Fruit fly (Drosophila melanogaster): ENCODE data around the gene CG4822.

Gene CG4822

dm6 chr2L:92993-93392, 28.6 kb downstream of the CG4822 start:
- TF ChIP-seq insv (optimal IDR thresholded peaks at IDR 0.05) (no peak), Sin3A (optimal IDR thresholded peaks at IDR 0.05) (no peak), ttk (optimal IDR thresholded peaks at IDR 0.05) (no peak), Myc (optimal IDR thresholded peaks at IDR 0.05) (no peak), psq (optimal IDR thresholded peaks at IDR 0.05) (no peak), h (optimal IDR thresholded peaks at IDR 0.05) (no peak)

dm6 chr2L:91830-92229, 29.7 kb downstream of the CG4822 start:
- no peak for TF ChIP-seq h (optimal IDR thresholded peaks at IDR 0.05)
- TF ChIP-seq ttk (optimal IDR thresholded peaks at IDR 0.05): no peak
- TF ChIP-seq Myc (optimal IDR thresholded peaks at IDR 0.05): no peak
- no peak for TF ChIP-seq Sin3A (optimal IDR thresholded peaks at IDR 0.05)
- no peak for TF ChIP-seq insv (optimal IDR thresholded peaks at IDR 0.05)
- TF ChIP-seq psq (optimal IDR thresholded peaks at IDR 0.05): no peak

DNA sequence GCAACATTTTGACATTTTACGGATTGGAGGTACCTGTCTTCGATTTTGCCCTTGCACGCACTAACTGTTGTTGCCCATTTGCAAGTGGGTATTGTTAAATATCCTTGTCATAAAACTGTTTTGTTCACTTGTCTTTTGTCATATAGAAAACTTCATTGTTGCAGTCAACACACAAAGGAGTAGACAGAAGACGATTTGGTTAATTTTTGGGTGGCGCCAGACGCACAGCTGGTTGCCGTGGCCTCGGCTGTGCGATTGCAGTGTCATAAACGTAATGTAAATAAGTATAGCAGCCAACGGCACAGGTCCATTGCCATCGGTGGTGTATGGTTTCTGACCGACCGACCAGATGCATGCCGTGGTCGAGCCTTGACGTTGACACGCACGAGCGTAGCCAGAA, 30.2 kb downstream of the CG4822 start:
- TF ChIP-seq Sin3A (optimal IDR thresholded peaks at IDR 0.05) (no peak), Myc (optimal IDR thresholded peaks at IDR 0.05) (no peak), ttk (optimal IDR thresholded peaks at IDR 0.05) (no peak), insv (optimal IDR thresholded peaks at IDR 0.05) (no peak), psq (optimal IDR thresholded peaks at IDR 0.05) (no peak), h (optimal IDR thresholded peaks at IDR 0.05) (no peak)

dm6 chr2L:90081-90480, 31.5 kb downstream of the CG4822 start:
- TF ChIP-seq Sin3A (optimal IDR thresholded peaks at IDR 0.05): no peak
- no peak for TF ChIP-seq Myc (optimal IDR thresholded peaks at IDR 0.05)
- TF ChIP-seq ttk (optimal IDR thresholded peaks at IDR 0.05): no peak

DNA sequence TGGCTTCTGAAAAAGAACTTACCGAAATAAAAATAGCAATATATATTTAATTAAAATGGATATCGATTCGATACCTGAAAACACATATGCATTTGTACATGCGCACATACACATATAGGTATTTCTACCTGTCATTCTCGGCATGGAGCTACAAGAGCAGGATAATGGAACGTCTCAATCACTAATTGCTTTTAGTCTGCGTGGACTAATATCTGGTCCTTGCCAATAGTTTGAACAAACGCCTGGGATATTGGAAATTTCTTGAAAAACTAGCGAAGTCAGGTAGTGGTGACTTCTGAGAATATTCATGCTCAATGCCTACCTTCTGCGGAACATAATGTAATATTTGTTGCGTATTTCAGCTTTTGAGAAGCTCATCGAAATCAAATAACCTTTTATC, 32.4 kb downstream of the CG4822 start:
- TF ChIP-seq psq (optimal IDR thresholded peaks at IDR 0.05) (no peak), Sin3A (optimal IDR thresholded peaks at IDR 0.05) (no peak), ttk (optimal IDR thresholded peaks at IDR 0.05) (no peak), insv (optimal IDR thresholded peaks at IDR 0.05) (no peak), Myc (optimal IDR thresholded peaks at IDR 0.05) (no peak)

DNA sequence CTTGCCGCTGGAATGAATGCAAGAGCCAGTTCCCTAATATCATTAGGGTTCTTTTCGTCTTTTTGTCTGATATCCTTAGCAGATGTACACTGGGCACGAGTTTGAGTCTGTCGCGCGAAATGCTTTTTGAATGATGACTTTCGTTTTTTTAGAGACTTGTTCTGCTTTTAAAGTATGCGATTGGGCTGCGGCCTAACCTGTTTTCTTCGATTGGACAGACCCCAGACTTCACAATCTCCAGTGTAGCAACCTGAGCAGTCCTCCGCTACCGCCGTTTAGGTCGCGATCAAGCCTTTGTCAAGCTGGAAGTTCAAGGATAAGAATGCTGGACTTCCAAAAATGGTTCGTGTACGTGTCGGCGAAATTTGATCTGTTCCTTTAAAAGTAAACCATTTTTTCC, 33.0 kb downstream of the CG4822 start:
- no peak for TF ChIP-seq Sin3A (optimal IDR thresholded peaks at IDR 0.05)
- no peak for TF ChIP-seq psq (optimal IDR thresholded peaks at IDR 0.05)

dm6 chr2L:87255-87723, 34.3 kb downstream of the CG4822 start, which contains the start of gene net:
Gene net (minus strand): TSS chr2L:87387.
- no peak for TF ChIP-seq h (optimal IDR thresholded peaks at IDR 0.05)
- TF ChIP-seq insv (optimal IDR thresholded peaks at IDR 0.05): no peak
- no peak for TF ChIP-seq ttk (optimal IDR thresholded peaks at IDR 0.05)
- TF ChIP-seq psq (optimal IDR thresholded peaks at IDR 0.05): no peak
- TF ChIP-seq Sin3A (optimal IDR thresholded peaks at IDR 0.05): no peak
- TF ChIP-seq Myc (optimal IDR thresholded peaks at IDR 0.05): no peak

dm6 chr2L:85701-86100, 35.9 kb downstream of the CG4822 start:
- TF ChIP-seq insv (optimal IDR thresholded peaks at IDR 0.05): no peak
- no peak for TF ChIP-seq psq (optimal IDR thresholded peaks at IDR 0.05)
- no peak for TF ChIP-seq Sin3A (optimal IDR thresholded peaks at IDR 0.05)
- TF ChIP-seq Myc (optimal IDR thresholded peaks at IDR 0.05): no peak
- TF ChIP-seq h (optimal IDR thresholded peaks at IDR 0.05): no peak
- TF ChIP-seq ttk (optimal IDR thresholded peaks at IDR 0.05): no peak

- TF ChIP-seq ttk (optimal IDR thresholded peaks at IDR 0.05) (no peak), insv (optimal IDR thresholded peaks at IDR 0.05) (no peak)
These were observed 36.5 kb downstream of the CG4822 start for dm6 chr2L:85099-85498.

DNA sequence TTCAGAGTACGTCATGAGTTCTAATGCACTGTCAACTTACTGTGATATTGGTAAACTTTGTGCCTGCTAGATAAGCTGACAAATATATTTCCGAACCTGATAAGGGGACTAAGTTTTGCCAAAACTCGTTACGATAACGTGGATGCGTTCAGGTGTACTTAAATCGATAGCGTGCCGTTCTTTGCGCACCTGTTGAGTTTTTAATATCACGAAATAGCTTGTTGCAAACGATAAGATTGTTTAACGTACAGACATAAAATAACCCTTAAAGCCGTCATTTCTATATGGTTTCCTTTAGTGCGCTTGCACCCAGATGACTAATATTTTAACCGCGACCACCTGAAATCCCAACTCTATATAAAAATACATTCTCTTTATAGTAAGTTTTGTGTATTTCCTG, 39.5 kb downstream of the CG4822 start:
- TF ChIP-seq Sin3A (optimal IDR thresholded peaks at IDR 0.05): no peak
- no peak for TF ChIP-seq Myc (optimal IDR thresholded peaks at IDR 0.05)
- no peak for TF ChIP-seq psq (optimal IDR thresholded peaks at IDR 0.05)
- no peak for TF ChIP-seq ttk (optimal IDR thresholded peaks at IDR 0.05)
- no peak for TF ChIP-seq insv (optimal IDR thresholded peaks at IDR 0.05)
- no peak for TF ChIP-seq h (optimal IDR thresholded peaks at IDR 0.05)

- TF ChIP-seq Sin3A (optimal IDR thresholded peaks at IDR 0.05): no peak
- TF ChIP-seq insv (optimal IDR thresholded peaks at IDR 0.05): no peak
- TF ChIP-seq Myc (optimal IDR thresholded peaks at IDR 0.05): no peak
These were observed 40.4 kb downstream of the CG4822 start for dm6 chr2L:81198-81597.

dm6 chr2L:78828-79227, 42.7 kb downstream of the CG4822 start:
- TF ChIP-seq ttk (optimal IDR thresholded peaks at IDR 0.05) (no peak), Sin3A (optimal IDR thresholded peaks at IDR 0.05) (no peak), Myc (optimal IDR thresholded peaks at IDR 0.05) (no peak), psq (optimal IDR thresholded peaks at IDR 0.05) (no peak), insv (optimal IDR thresholded peaks at IDR 0.05) (no peak), h (optimal IDR thresholded peaks at IDR 0.05) (no peak)

DNA sequence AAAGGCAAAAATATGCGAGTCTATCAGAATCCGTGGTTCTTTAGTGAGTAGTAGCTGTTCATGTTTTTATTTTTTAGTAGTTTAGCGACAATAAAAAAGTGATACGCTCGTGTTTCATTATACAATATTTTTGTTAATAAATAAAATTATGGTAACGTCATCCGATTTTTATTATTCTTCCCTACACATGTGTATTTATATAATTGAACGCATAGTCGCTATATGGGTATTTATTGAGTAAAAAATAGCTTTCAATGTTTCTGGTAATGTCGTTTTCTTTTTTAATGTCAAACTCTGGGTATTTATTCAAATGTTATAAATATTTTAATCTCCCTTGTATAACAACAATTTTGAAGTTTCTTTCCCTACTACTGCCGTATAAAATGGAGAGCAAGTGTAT, 45.5 kb downstream of the CG4822 start, which contains the start of gene CG11374:
Gene CG11374 (plus strand): TSS at position 301 of the 400 bp plus-strand sequence.
- TF ChIP-seq Myc (optimal IDR thresholded peaks at IDR 0.05) (no peak), ttk (optimal IDR thresholded peaks at IDR 0.05) (no peak), insv (optimal IDR thresholded peaks at IDR 0.05) (no peak)

dm6 chr2L:73760-74388, 47.7 kb downstream of the CG4822 start:
- no peak for TF ChIP-seq psq (optimal IDR thresholded peaks at IDR 0.05)
- no peak for TF ChIP-seq Sin3A (optimal IDR thresholded peaks at IDR 0.05)
- no peak for TF ChIP-seq h (optimal IDR thresholded peaks at IDR 0.05)
- TF ChIP-seq insv (optimal IDR thresholded peaks at IDR 0.05): no peak
